Worm (Caenorhabditis elegans): ENCODE results near the gene pafo-1.

The pafo-1 gene

DNA sequence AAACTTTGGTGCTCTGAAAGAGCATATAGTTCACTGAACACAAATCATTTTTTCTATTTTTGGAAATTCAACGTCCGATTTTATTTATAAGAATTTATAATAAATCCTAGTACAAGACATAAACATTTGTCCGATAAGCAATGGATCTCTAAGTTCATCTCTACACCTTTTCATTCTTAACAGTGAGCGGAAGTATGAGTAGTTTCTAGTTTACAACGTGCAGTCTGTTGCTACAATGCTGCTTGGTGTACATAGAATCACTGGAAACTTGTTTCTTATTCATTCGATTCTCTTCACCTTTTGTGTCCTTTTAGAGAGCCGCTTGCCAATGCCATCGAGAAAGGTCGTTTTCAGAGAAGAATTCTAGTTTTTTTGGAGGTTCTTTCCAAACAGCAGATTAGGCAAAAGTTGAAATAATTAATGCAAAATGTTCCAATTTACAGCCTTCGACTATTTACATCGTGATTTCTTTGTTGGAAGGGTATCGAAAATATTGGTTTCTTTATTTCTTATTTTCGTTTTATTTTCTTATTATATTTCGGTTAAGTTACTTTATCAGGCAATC lies 5.5 kb downstream of the pafo-1 start:
- no peak for TF ChIP-seq C34F6.9 (tag; optimal IDR thresholded peaks at IDR 0.05)
- TF ChIP-seq zag-1 (tag; optimal IDR thresholded peaks at IDR 0.05) = no peak
- no peak for TF ChIP-seq lin-11 (tag; optimal IDR thresholded peaks at IDR 0.05)
- TF ChIP-seq nhr-25 (tag; optimal IDR thresholded peaks at IDR 0.05) = peak; percentile 53

DNA sequence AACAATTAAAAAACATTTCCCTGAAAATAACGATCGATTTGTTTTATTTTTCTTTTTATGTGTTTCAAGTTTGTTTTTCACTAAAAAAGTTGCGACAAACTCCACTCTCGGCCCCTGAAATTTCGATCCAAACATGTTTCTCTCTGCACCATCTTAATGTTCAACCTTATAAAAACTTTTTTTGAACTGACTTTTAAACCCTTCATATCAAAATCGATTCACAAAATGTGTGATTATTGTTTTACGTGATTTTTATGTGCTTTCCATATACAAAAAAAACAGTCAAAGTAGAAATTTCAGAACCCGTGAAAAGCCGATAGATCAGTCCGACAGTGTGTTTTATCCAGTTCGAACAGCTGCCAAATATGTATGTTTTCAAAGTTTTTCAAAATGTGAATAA lies 6.0 kb downstream of the pafo-1 start, which contains the start of gene ccch-1:
ccch-1 (plus strand) TSS at position 301 of the 400 bp plus-strand sequence.
- TF ChIP-seq ceh-82 (tag; optimal IDR thresholded peaks at IDR 0.05) (no peak), nhr-12 (tag; optimal IDR thresholded peaks at IDR 0.05) (no peak), mbf-1 (tag; optimal IDR thresholded peaks at IDR 0.05) (no peak), sma-9 (GFP tag; optimal IDR thresholded peaks at IDR 0.05) (no peak), sma-9 (tag; optimal IDR thresholded peaks at IDR 0.05) (no peak), dmd-4 (tag; optimal IDR thresholded peaks at IDR 0.05) (no peak), nhr-21 (tag; optimal IDR thresholded peaks at IDR 0.05) (no peak), nhr-10 (tag; optimal IDR thresholded peaks at IDR 0.05) (no peak), peb-1 (tag; optimal IDR thresholded peaks at IDR 0.05) (no peak), elt-1 (tag; optimal IDR thresholded peaks at IDR 0.05) (no peak), zag-1 (tag; optimal IDR thresholded peaks at IDR 0.05) (no peak), aly-2 (tag; optimal IDR thresholded peaks at IDR 0.05) (no peak), nhr-237 (tag; optimal IDR thresholded peaks at IDR 0.05) (no peak), nhr-25 (tag; optimal IDR thresholded peaks at IDR 0.05) (no peak), nhr-23 (tag; optimal IDR thresholded peaks at IDR 0.05) (no peak), Y55F3AM.14 (GFP tag; optimal IDR thresholded peaks at IDR 0.05) (no peak), C34F6.9 (tag; optimal IDR thresholded peaks at IDR 0.05) (no peak), blmp-1 (tag; optimal IDR thresholded peaks at IDR 0.05; ENCODE audit: insufficient read depth) (no peak), mdl-1 (tag; optimal IDR thresholded peaks at IDR 0.05) (no peak), nhr-6 (tag; optimal IDR thresholded peaks at IDR 0.05) (no peak)

DNA sequence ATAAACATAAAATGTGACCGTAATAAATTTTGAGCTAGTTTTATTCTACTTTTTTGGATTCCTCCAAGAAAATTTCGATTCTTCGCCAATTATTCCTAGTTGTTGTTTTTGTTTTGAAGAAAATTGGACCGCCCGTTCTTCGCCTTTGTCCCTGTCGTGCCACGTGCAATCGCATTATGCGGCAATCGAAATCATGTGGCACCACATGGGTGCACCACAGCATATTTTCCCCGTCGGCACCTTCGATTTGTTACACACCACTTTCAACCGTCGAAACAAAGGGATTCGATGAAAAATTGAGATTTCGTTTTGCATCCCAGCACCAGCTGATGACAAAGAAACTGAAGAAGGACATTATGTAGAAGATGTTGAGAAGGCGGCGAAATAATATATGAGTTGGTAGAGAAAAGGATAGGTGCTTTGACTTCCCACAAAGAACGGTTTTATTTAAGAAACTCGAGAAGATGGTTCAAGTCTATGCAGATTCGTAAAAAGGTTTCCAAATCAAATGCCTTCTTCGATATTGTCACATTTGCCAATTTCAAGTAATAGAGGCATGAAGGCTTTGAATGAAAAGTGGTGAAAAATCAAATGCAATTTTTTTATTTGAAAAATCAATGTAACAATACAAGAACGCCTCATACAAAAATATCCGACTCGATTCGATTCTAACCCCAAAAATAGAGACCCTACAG lies 7.3 kb downstream of the pafo-1 start:
- no peak for TF ChIP-seq ztf-4 (tag; optimal IDR thresholded peaks at IDR 0.05)
- TF ChIP-seq ztf-1 (GFP tag; conservative IDR thresholded peaks at IDR 0.05) = no peak
- TF ChIP-seq F13H6.1 (tag; optimal IDR thresholded peaks at IDR 0.05) = no peak
- no peak for TF ChIP-seq lin-39 (tag; optimal IDR thresholded peaks at IDR 0.05)
- TF ChIP-seq elt-3 (tag; optimal IDR thresholded peaks at IDR 0.05) = no peak
- peak; percentile 13 for TF ChIP-seq nhr-129 (tag; optimal IDR thresholded peaks at IDR 0.05)
- no peak for TF ChIP-seq ceh-82 (tag; optimal IDR thresholded peaks at IDR 0.05)
- no peak for TF ChIP-seq mbf-1 (tag; optimal IDR thresholded peaks at IDR 0.05)
- TF ChIP-seq snpc-4 (tag; optimal IDR thresholded peaks at IDR 0.05) = no peak
- no peak for TF ChIP-seq nhr-23 (tag; optimal IDR thresholded peaks at IDR 0.05)
- no peak for TF ChIP-seq unc-55 (GFP tag; optimal IDR thresholded peaks at IDR 0.05)
- peak; percentile 30 for TF ChIP-seq nhr-25 (tag; optimal IDR thresholded peaks at IDR 0.05)
- no peak for TF ChIP-seq nhr-10 (tag; optimal IDR thresholded peaks at IDR 0.05)
- no peak for TF ChIP-seq fos-1 (tag; optimal IDR thresholded peaks at IDR 0.05)

DNA sequence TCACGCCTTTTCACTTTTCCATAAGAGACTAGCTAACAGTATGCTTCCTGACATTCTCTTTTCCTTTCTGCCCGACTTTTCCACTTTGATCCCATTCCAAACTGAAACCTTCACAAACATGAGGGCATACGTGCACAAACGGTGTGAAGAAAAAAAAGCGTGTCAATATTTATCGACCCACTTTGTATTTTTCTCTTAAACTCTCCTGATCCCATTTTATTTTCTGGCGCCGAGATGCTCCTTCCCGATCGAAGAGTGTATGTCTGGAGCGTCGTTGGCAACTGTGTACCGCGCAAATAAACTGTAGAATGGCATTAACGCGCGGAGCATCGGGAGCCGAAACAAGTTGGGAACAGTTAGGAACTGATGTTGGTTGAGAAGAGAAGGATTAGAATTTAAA lies 8.0 kb downstream of the pafo-1 start:
- peak; percentile 82 for TF ChIP-seq F13H6.1 (tag; optimal IDR thresholded peaks at IDR 0.05)
- TF ChIP-seq sma-9 (GFP tag; optimal IDR thresholded peaks at IDR 0.05) = peak; percentile 44
- TF ChIP-seq sma-9 (tag; optimal IDR thresholded peaks at IDR 0.05) = no peak
- TF ChIP-seq zag-1 (tag; optimal IDR thresholded peaks at IDR 0.05) = no peak
- no peak for TF ChIP-seq peb-1 (tag; optimal IDR thresholded peaks at IDR 0.05)
- peak; percentile 41 for TF ChIP-seq nhr-129 (tag; optimal IDR thresholded peaks at IDR 0.05)

- TF ChIP-seq peb-1 (tag; optimal IDR thresholded peaks at IDR 0.05) (no peak), ZK546.5 (tag; optimal IDR thresholded peaks at IDR 0.05) (no peak), zag-1 (tag; optimal IDR thresholded peaks at IDR 0.05) (no peak), elt-1 (tag; optimal IDR thresholded peaks at IDR 0.05) (no peak), lsy-2 (tag; optimal IDR thresholded peaks at IDR 0.05) (peak in 1 of 2 experiments; percentile 45), unc-55 (GFP tag; optimal IDR thresholded peaks at IDR 0.05) (no peak), unc-62 (GFP tag; optimal IDR thresholded peaks at IDR 0.05) (no peak), mbf-1 (tag; optimal IDR thresholded peaks at IDR 0.05) (no peak), skn-1 (tag; optimal IDR thresholded peaks at IDR 0.05) (no peak), crh-2 (tag; optimal IDR thresholded peaks at IDR 0.05) (peak; percentile 53), lin-13 (GFP tag; optimal IDR thresholded peaks at IDR 0.05) (no peak), snpc-4 (tag; optimal IDR thresholded peaks at IDR 0.05) (peak; percentile 16), nhr-10 (tag; optimal IDR thresholded peaks at IDR 0.05) (no peak), mdl-1 (tag; optimal IDR thresholded peaks at IDR 0.05) (no peak), ceh-16 (tag; optimal IDR thresholded peaks at IDR 0.05) (peak; percentile 53), mab-5 (tag; optimal IDR thresholded peaks at IDR 0.05) (no peak), gmeb-1 (tag; optimal IDR thresholded peaks at IDR 0.05) (no peak), nhr-6 (tag; optimal IDR thresholded peaks at IDR 0.05) (peak; percentile 73), lin-11 (tag; optimal IDR thresholded peaks at IDR 0.05) (no peak), Y55F3AM.14 (GFP tag; optimal IDR thresholded peaks at IDR 0.05) (peak; percentile 45), sem-4 (tag; optimal IDR thresholded peaks at IDR 0.05) (no peak), lin-39 (tag; optimal IDR thresholded peaks at IDR 0.05) (no peak), ztf-4 (tag; optimal IDR thresholded peaks at IDR 0.05) (peak; percentile 16), ztf-1 (GFP tag; conservative IDR thresholded peaks at IDR 0.05) (no peak), unc-39 (tag; optimal IDR thresholded peaks at IDR 0.05) (no peak), fos-1 (tag; optimal IDR thresholded peaks at IDR 0.05) (peak; percentile 18), dmd-4 (tag; optimal IDR thresholded peaks at IDR 0.05) (no peak), nhr-21 (tag; optimal IDR thresholded peaks at IDR 0.05) (peak; percentile 47), nhr-129 (tag; optimal IDR thresholded peaks at IDR 0.05) (peak; percentile 80)
Observed at ce11 chrV:11531100-11531499, 9.6 kb downstream of the pafo-1 start.
